Worm (Caenorhabditis elegans) whole organism, dauer: Measurements from ENCODE around the gene cpna-1.
"Not testable (repeated sequence)": the region's sequence is repeated elsewhere in the genome, so short reads cannot be mapped to it uniquely, and the experiment has no call there.

Experiments
- unc-62 ChIP-seq: sonication (generic microtip); optimal IDR thresholded peaks from 2 replicates; lab custom pipeline; 2017; ENCODE audit warnings: missing biosample characterization, missing genetic modification reagents, missing genetic modification characterization

Gene cpna-1

ce11 chrII:4186364-4186763 lies at the start of gene cpna-1:
Gene cpna-1 (plus strand): TSS chrII:4186664.
- no peak for TF ChIP-seq unc-62 (GFP tag; lab: Kevin White, UChicago)

- no peak for TF ChIP-seq unc-62 (GFP tag; lab: Kevin White, UChicago)
These were observed 40.4 kb upstream of the cpna-1 start, which contains the start of gene F56D3.1 for ce11 chrII:4146039-4146438. Gene F56D3.1 (plus strand): TSS chrII:4146339.

- no peak for TF ChIP-seq unc-62 (GFP tag; lab: Kevin White, UChicago)
These were observed 36.3 kb upstream of the cpna-1 start for ce11 chrII:4150211-4150610.

ce11 chrII:4151499-4152132 lies 34.8 kb upstream of the cpna-1 start:
- no peak for TF ChIP-seq unc-62 (GFP tag; lab: Kevin White, UChicago)

- no peak for TF ChIP-seq unc-62 (GFP tag; lab: Kevin White, UChicago)
These were observed 33.6 kb upstream of the cpna-1 start for ce11 chrII:4152864-4153263.

ce11 chrII:4155112-4155823 lies 31.2 kb upstream of the cpna-1 start, which contains the start of gene R03H10.2:
Gene R03H10.2 (plus strand): TSS chrII:4155773.
- no peak for TF ChIP-seq unc-62 (GFP tag; lab: Kevin White, UChicago)

- TF ChIP-seq unc-62 (GFP tag; lab: Kevin White, UChicago) = no peak
These were observed 28.6 kb upstream of the cpna-1 start for ce11 chrII:4157817-4158216.

- TF ChIP-seq unc-62 (GFP tag; lab: Kevin White, UChicago) = no peak
These were observed 26.9 kb upstream of the cpna-1 start for ce11 chrII:4159570-4159969.

ce11 chrII:4167833-4168232 lies 18.6 kb upstream of the cpna-1 start:
- no peak for TF ChIP-seq unc-62 (GFP tag; lab: Kevin White, UChicago)

- not testable (repeated sequence) for TF ChIP-seq unc-62 (GFP tag; lab: Kevin White, UChicago)
These were observed 18.1 kb upstream of the cpna-1 start, which contains the start of gene R03H10.4 for ce11 chrII:4168404-4168803. Gene R03H10.4 (minus strand): TSS chrII:4168504.

- no peak for TF ChIP-seq unc-62 (GFP tag; lab: Kevin White, UChicago)
These were observed 16.0 kb upstream of the cpna-1 start, which contains the start of gene R03H10.5 for ce11 chrII:4170508-4170907. Gene R03H10.5 (minus strand): TSS chrII:4170608.

ce11 chrII:4173398-4173797 lies 13.1 kb upstream of the cpna-1 start, which contains the start of gene R03H10.6:
Gene R03H10.6 (minus strand): TSS chrII:4173498.
- no peak for TF ChIP-seq unc-62 (GFP tag; lab: Kevin White, UChicago)

- no peak for TF ChIP-seq unc-62 (GFP tag; lab: Kevin White, UChicago)
These were observed 12.6 kb upstream of the cpna-1 start for ce11 chrII:4173842-4174241.

ce11 chrII:4178838-4179237 lies 7.6 kb upstream of the cpna-1 start, which contains the start of gene R03H10.7:
Gene R03H10.7 (minus strand): TSS chrII:4178938.
- TF ChIP-seq unc-62 (GFP tag; lab: Kevin White, UChicago) = no peak

- no peak for TF ChIP-seq unc-62 (GFP tag; lab: Kevin White, UChicago)
These were observed 6.6 kb upstream of the cpna-1 start, which contains the start of gene R03H10.1 for ce11 chrII:4179897-4180296. Gene R03H10.1 (plus strand): TSS chrII:4180248.

ce11 chrII:4182364-4182763 lies 4.1 kb upstream of the cpna-1 start, which contains the start of gene R03H10.11:
Gene R03H10.11 (plus strand): TSS chrII:4182664.
- no peak for TF ChIP-seq unc-62 (GFP tag; lab: Kevin White, UChicago)
